Fruit fly (Drosophila melanogaster): Measurements from ENCODE around the gene CG34447.

The CG34447 gene

dm6 chr2L:2426444-2427188, 6.8 kb upstream of the CG34447 start (continued):
- TF ChIP-seq H2.0 (GFP tag; IDR thresholded peaks at IDR 0.05) (peak; percentile 47), Hsf (GFP tag; optimal IDR thresholded peaks at IDR 0.05) (peak; percentile 56), CG12236 (GFP tag; optimal IDR thresholded peaks at IDR 0.05) (peak; percentile 22), dysf (GFP tag; IDR thresholded peaks at IDR 0.05) (peak; percentile 65), scrt (GFP tag; optimal IDR thresholded peaks at IDR 0.05) (no peak), p53 (GFP tag; optimal IDR thresholded peaks at IDR 0.05) (no peak), psq (GFP tag; optimal IDR thresholded peaks at IDR 0.05) (no peak), fd3F (GFP tag; optimal IDR thresholded peaks at IDR 0.05) (peak; percentile 36), CG8944 (GFP tag; optimal IDR thresholded peaks at IDR 0.05) (peak; percentile 35), CG6689 (GFP tag; IDR thresholded peaks at IDR 0.05) (peak; percentile 38; the same call in 1 of the 2 replicates), Sin3A (optimal IDR thresholded peaks at IDR 0.05) (no peak), Elba2 (GFP tag; optimal IDR thresholded peaks at IDR 0.05) (no peak), CG11696 (GFP tag; IDR thresholded peaks at IDR 0.05) (0 out of 2 replicates have a peak, but pooled peaks have one; percentile 40), CG11695 (GFP tag; IDR thresholded peaks at IDR 0.05) (peak; percentile 59; the same call in 1 of the 3 replicates), ems (GFP tag; optimal IDR thresholded peaks at IDR 0.05) (peak; percentile 32), Aef1 (GFP tag; IDR thresholded peaks at IDR 0.05) (peak; percentile 54; the same call in 2 of the 3 replicates), Hr3 (GFP tag; optimal IDR thresholded peaks at IDR 0.05) (peak; percentile 40), CG17328 (GFP tag; IDR thresholded peaks at IDR 0.05) (peak; percentile 65), CG6813 (GFP tag; optimal IDR thresholded peaks at IDR 0.05) (no peak), Hmr (GFP tag; optimal IDR thresholded peaks at IDR 0.05) (peak; percentile 18), gt (GFP tag; IDR thresholded peaks at IDR 0.05) (no peak), CG7839 (tag; optimal IDR thresholded peaks at IDR 0.05) (peak; percentile 66), CG11456 (GFP tag; IDR thresholded peaks at IDR 0.05) (peak; percentile 37; the same call in 1 of the 3 replicates), Nf-YA (GFP tag; IDR thresholded peaks at IDR 0.05) (peak; percentile 30; the same call in 1 of the 2 replicates), Sox100B (GFP tag; optimal IDR thresholded peaks at IDR 0.05) (peak; percentile 44), Atf-2 (GFP tag; optimal IDR thresholded peaks at IDR 0.05) (peak; percentile 14), sr (GFP tag; IDR thresholded peaks at IDR 0.05) (peak; percentile 33; the same call in 1 of the 3 replicates), CG11085 (GFP tag; IDR thresholded peaks at IDR 0.05) (no peak), HLH54F (GFP tag; optimal IDR thresholded peaks at IDR 0.05) (peak; percentile 9), CG5245 (GFP tag; optimal IDR thresholded peaks at IDR 0.05) (peak; percentile 35), pfk (GFP tag; optimal IDR thresholded peaks at IDR 0.05) (no peak), br (optimal IDR thresholded peaks at IDR 0.05) (no peak), jumu (GFP tag; optimal IDR thresholded peaks at IDR 0.05) (no peak), en (GFP tag; optimal IDR thresholded peaks at IDR 0.05) (peak; percentile 29), ERR (GFP tag; optimal IDR thresholded peaks at IDR 0.05) (no peak), Asciz (GFP tag; optimal IDR thresholded peaks at IDR 0.05) (peak; percentile 59), nmo (GFP tag; optimal IDR thresholded peaks at IDR 0.05) (peak; percentile 58), sens (GFP tag) (peak; percentile 89), Neu2 (GFP tag; optimal IDR thresholded peaks at IDR 0.05; ENCODE audit: borderline replicate concordance) (no peak), wdn (GFP tag; IDR thresholded peaks at IDR 0.05) (no peak), Dad (GFP tag; optimal IDR thresholded peaks at IDR 0.05) (peak; percentile 17), CG4854 (GFP tag; optimal IDR thresholded peaks at IDR 0.05) (peak; percentile 43), Trl (optimal IDR thresholded peaks at IDR 0.05) (no peak), Trl (GFP tag; optimal IDR thresholded peaks at IDR 0.05) (peak; percentile 38), Hmx (GFP tag; optimal IDR thresholded peaks at IDR 0.05) (no peak), CG4820 (GFP tag; optimal IDR thresholded peaks at IDR 0.05) (peak; percentile 46), ci (GFP tag; IDR thresholded peaks at IDR 0.05) (peak; percentile 82), CG12659 (GFP tag; optimal IDR thresholded peaks at IDR 0.05) (peak; percentile 24), salm (tag; optimal IDR thresholded peaks at IDR 0.05) (peak; percentile 31), Xrp1 (GFP tag; IDR thresholded peaks at IDR 0.05) (peak; percentile 55; the same call in 1 of the 2 replicates), eyg (GFP tag; optimal IDR thresholded peaks at IDR 0.05) (no peak), CG1024 (GFP tag; IDR thresholded peaks at IDR 0.05) (peak; percentile 45; the same call in 1 of the 2 replicates)

Measured in whole organism, embryonic.